Fruit fly (Drosophila melanogaster) whole organism: ENCODE data around the gene Slimp.

Experiments
- pan ChIP-seq: fragments of >200 bp; optimal IDR thresholded peaks from 2 replicates; lab custom pipeline; 2017
- usp ChIP-seq: fragments of >200 bp; optimal IDR thresholded peaks from 2 replicates; lab custom pipeline; 2017; ENCODE audit warnings: missing biosample characterization, missing genetic modification characterization, mixed read lengths

DNA sequence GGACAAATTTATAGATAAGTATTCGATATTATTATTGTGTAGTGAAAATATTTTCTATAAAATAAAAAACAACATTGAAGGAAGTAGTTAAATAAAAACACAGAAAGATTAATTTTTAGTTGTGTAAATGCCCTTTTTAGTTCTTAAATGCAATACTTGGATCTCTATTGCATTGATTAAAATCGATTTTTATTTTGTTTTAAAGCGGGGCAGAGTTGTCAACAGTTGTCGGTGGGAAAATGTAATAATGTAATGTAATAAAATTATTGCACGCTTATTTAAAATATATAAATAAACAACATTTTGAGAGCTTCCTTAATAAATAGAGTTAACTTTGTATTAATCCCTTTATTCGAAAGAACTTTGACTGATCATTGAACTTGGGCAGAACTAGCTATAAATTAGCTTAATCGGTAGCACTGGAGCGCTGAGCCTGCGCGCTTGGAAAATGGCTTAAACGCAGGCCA, 14.8 kb upstream of the Slimp start, which contains the start of gene Apc2:
- TF ChIP-seq usp (GFP tag; lab: Kevin White, UChicago) = no peak
- TF ChIP-seq pan (lab: Kevin White, UChicago) = no peak
